Worm (Caenorhabditis elegans): Measurements from ENCODE around the gene W09C2.7.

The W09C2.7 gene

DNA sequence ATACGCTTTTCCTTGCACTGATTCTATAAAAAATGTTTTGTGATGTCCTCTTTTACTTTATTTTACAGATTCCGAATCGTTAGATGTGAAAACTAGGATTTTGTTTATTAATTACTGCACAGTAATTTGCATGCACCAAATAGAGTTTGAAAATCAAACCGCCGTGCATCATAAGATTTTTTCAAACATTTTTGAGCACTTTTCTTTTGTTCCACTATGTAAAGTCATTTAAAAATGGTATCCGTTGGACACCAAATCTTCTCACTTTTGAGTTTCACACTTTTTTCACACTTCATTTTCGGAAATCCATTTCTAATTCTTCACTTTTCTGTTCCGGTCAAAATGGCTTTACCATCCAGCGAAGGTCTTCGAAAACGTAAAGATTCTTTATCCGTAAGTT is 21.0 kb upstream of the W09C2.7 start, which contains the start of gene degl-2:
Gene degl-2, plus strand, starts transcription at position 301 of the 400 bp plus-strand sequence.
- no peak for TF ChIP-seq C34F6.9 (tag; optimal IDR thresholded peaks at IDR 0.05)
- TF ChIP-seq unc-39 (tag; optimal IDR thresholded peaks at IDR 0.05), result no peak
- TF ChIP-seq nhr-77 (tag; optimal IDR thresholded peaks at IDR 0.05), result no peak
- TF ChIP-seq nhr-6 (tag; optimal IDR thresholded peaks at IDR 0.05), result no peak
- TF ChIP-seq ama-1 (optimal IDR thresholded peaks at IDR 0.05), result no peak
- no peak for TF ChIP-seq lsy-2 (tag; optimal IDR thresholded peaks at IDR 0.05)
- TF ChIP-seq sma-9 (GFP tag; optimal IDR thresholded peaks at IDR 0.05), result no peak
- TF ChIP-seq sma-9 (tag; optimal IDR thresholded peaks at IDR 0.05), result no peak
- TF ChIP-seq peb-1 (tag; optimal IDR thresholded peaks at IDR 0.05), result no peak
- no peak for TF ChIP-seq fos-1 (tag; optimal IDR thresholded peaks at IDR 0.05)
- no peak for TF ChIP-seq nhr-129 (tag; optimal IDR thresholded peaks at IDR 0.05)
- TF ChIP-seq egl-27 (tag; optimal IDR thresholded peaks at IDR 0.05), result no peak

DNA sequence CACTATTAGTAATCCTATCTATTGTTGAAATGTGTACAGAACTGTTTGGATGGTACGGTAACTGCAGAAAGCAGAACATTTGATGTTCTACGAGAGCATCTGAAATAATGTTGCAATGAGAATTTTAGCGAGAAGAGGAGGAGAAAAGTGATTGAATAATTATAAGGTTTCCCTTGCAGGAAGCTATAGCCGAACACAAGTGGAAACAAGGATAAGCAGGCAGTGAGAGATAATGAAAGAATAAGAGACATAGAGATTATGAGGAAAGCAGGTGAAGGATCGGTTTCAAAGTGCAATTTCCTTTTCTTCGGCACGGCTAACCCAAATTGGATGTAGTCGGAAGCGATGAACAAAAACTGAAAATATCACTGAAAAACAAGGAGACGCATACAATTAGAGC is 19.8 kb upstream of the W09C2.7 start, which contains the start of gene del-2:
Gene del-2, minus strand, starts transcription at position 101 of the 400 bp plus-strand sequence.
- TF ChIP-seq dmd-4 (tag; optimal IDR thresholded peaks at IDR 0.05) (no peak), nhr-23 (tag; optimal IDR thresholded peaks at IDR 0.05) (no peak), lin-39 (tag; optimal IDR thresholded peaks at IDR 0.05) (no peak), ztf-4 (tag; optimal IDR thresholded peaks at IDR 0.05) (no peak), lin-13 (GFP tag; optimal IDR thresholded peaks at IDR 0.05) (no peak), unc-55 (GFP tag; optimal IDR thresholded peaks at IDR 0.05) (no peak), nhr-10 (tag; optimal IDR thresholded peaks at IDR 0.05) (no peak)

DNA sequence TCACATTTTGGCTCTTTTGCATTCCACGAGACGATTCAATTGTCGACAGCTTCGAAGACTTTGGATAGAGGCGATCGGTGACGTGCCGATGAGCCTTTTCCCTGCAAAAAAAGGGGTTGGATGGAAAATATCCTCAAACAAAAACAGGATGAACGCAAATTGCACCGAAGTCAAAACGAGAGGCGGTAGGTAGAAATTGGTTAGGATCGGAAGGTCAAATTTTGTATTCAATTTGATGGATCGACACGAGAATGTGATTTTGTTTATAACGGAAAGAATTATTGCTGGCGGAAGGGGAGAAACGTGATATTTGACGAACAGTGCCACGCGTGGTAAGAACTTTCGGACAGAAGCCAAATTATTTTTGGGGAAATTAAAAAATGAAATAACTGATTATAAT is 12.7 kb upstream of the W09C2.7 start, which contains the start of gene mca-1:
Gene mca-1, minus strand, starts transcription at position 101 of the 400 bp plus-strand sequence.
- TF ChIP-seq nhr-129 (tag; optimal IDR thresholded peaks at IDR 0.05) (no peak), lin-13 (GFP tag; optimal IDR thresholded peaks at IDR 0.05) (no peak), snpc-4 (tag; optimal IDR thresholded peaks at IDR 0.05) (no peak), lin-39 (tag; optimal IDR thresholded peaks at IDR 0.05) (no peak), skn-1 (tag; optimal IDR thresholded peaks at IDR 0.05) (no peak), sma-9 (GFP tag; optimal IDR thresholded peaks at IDR 0.05) (no peak), sma-9 (tag; optimal IDR thresholded peaks at IDR 0.05) (no peak), unc-55 (GFP tag; optimal IDR thresholded peaks at IDR 0.05) (no peak), sem-4 (tag; optimal IDR thresholded peaks at IDR 0.05) (no peak), nhr-77 (tag; optimal IDR thresholded peaks at IDR 0.05) (no peak), alr-1 (tag; optimal IDR thresholded peaks at IDR 0.05) (no peak)

DNA sequence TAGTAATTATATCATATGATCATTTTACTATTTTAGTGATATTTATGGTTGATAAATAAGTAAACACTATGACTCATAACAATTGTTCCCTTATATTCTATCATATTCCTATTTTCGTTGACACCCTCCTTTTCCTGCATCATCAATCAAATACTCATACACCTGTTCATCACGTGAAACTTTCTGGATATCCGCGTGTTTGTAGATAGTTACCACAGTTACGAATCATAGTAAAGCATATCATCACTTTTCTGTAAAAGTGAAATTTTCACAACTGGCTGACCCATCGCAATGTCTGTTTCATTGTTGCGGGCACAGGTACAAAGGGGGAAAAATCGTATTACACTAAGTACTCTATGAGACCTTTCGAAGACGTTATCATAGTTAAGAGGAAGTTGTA is 11.7 kb upstream of the W09C2.7 start:
- TF ChIP-seq Y55F3AM.14 (GFP tag; optimal IDR thresholded peaks at IDR 0.05), result no peak
- peak; percentile 54 for TF ChIP-seq blmp-1 (tag; optimal IDR thresholded peaks at IDR 0.05; ENCODE audit: insufficient read depth)
- TF ChIP-seq nhr-21 (tag; optimal IDR thresholded peaks at IDR 0.05), result no peak
- no peak for TF ChIP-seq fos-1 (tag; optimal IDR thresholded peaks at IDR 0.05)
- peak; percentile 62 for TF ChIP-seq sma-3 (GFP tag; optimal IDR thresholded peaks at IDR 0.05)

DNA sequence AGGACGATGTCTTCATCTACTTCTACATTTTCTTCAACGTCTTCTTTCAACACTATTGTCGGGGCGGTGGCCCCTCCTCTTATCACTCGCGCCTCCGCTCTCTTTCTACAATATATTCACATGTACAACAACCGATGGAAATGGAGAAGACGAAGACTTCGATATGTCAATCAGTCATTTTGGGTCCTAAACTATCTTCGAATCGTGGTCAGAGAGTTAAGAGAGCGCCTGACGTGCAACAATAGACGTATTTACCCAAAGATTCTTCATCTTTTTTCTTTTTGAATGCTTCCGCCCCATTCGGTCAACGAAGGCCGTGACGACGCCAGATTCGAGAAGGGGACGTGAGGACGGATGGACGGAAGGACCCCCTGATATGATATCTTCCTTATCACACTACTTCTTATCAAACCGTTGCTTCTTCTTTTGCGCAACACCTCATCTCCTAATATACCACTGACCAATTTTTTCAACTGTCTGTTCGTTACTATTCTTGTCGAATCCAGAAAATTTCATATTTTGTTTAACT is 10.9 kb upstream of the W09C2.7 start:
- no peak for TF ChIP-seq nhr-237 (tag; optimal IDR thresholded peaks at IDR 0.05)
- TF ChIP-seq nhr-21 (tag; optimal IDR thresholded peaks at IDR 0.05), result no peak
- no peak for TF ChIP-seq lin-13 (GFP tag; optimal IDR thresholded peaks at IDR 0.05)
- no peak for TF ChIP-seq nhr-129 (tag; optimal IDR thresholded peaks at IDR 0.05)
- no peak for TF ChIP-seq zag-1 (tag; optimal IDR thresholded peaks at IDR 0.05)
- TF ChIP-seq R02D3.7 (tag; optimal IDR thresholded peaks at IDR 0.05), result no peak
- no peak for TF ChIP-seq blmp-1 (tag; optimal IDR thresholded peaks at IDR 0.05; ENCODE audit: insufficient read depth)
- TF ChIP-seq sma-9 (GFP tag; optimal IDR thresholded peaks at IDR 0.05), result peak; percentile 53
- TF ChIP-seq sma-9 (tag; optimal IDR thresholded peaks at IDR 0.05), result no peak
- TF ChIP-seq crh-2 (tag; optimal IDR thresholded peaks at IDR 0.05), result no peak
- no peak for TF ChIP-seq nhr-77 (tag; optimal IDR thresholded peaks at IDR 0.05)
- no peak for TF ChIP-seq fos-1 (tag; optimal IDR thresholded peaks at IDR 0.05)
- TF ChIP-seq gmeb-1 (tag; optimal IDR thresholded peaks at IDR 0.05), result no peak
- TF ChIP-seq lin-11 (tag; optimal IDR thresholded peaks at IDR 0.05), result no peak
- no peak for TF ChIP-seq nhr-12 (tag; optimal IDR thresholded peaks at IDR 0.05)
- TF ChIP-seq aly-2 (tag; optimal IDR thresholded peaks at IDR 0.05), result no peak
- TF ChIP-seq ZK546.5 (tag; optimal IDR thresholded peaks at IDR 0.05), result no peak
- peak; percentile 15 for TF ChIP-seq sma-3 (GFP tag; optimal IDR thresholded peaks at IDR 0.05)
- no peak for TF ChIP-seq mab-5 (tag; optimal IDR thresholded peaks at IDR 0.05)
- no peak for TF ChIP-seq unc-62 (GFP tag; optimal IDR thresholded peaks at IDR 0.05)
- TF ChIP-seq nhr-25 (tag; optimal IDR thresholded peaks at IDR 0.05), result peak; percentile 4
- no peak for TF ChIP-seq skn-1 (tag; optimal IDR thresholded peaks at IDR 0.05)
- no peak for TF ChIP-seq sem-4 (tag; optimal IDR thresholded peaks at IDR 0.05)
